Worm (Caenorhabditis elegans): Measurements from ENCODE around the gene T04A8.8.

ce11 chrIII:4696903-4697302, 3.1 kb downstream of the T04A8.8 start:
- no peak for TF ChIP-seq dao-5 (tag; optimal IDR thresholded peaks at IDR 0.05)
- TF ChIP-seq him-1 (tag; optimal IDR thresholded peaks at IDR 0.05), result no peak
- TF ChIP-seq W03F9.2 (tag; optimal IDR thresholded peaks at IDR 0.05), result no peak
